Worm (Caenorhabditis elegans) whole organism, late embryonic: ENCODE results near the gene T19H12.12.

ENCODE experiments used
- F13H6.1 ChIP-seq: sonication (generic microtip); optimal IDR thresholded peaks from 2 replicates; lab custom pipeline; 2016; ENCODE audit warnings: missing genetic modification characterization, missing compliant biosample characterization
- ahr-1 ChIP-seq: sonication (generic microtip); optimal IDR thresholded peaks from 2 replicates; lab custom pipeline; 2016; ENCODE audit warnings: missing genetic modification characterization, missing compliant biosample characterization
- ama-1 ChIP-seq: fragments of 150-350 bp; optimal IDR thresholded peaks from 2 replicates; lab custom pipeline; 2014
- ceh-31 ChIP-seq: sonication (generic microtip); optimal IDR thresholded peaks from 2 replicates; lab custom pipeline; 2016; ENCODE audit warnings: missing genetic modification characterization, missing compliant biosample characterization
- ceh-9 ChIP-seq: sonication (generic microtip); optimal IDR thresholded peaks from 2 replicates; lab custom pipeline; 2016; ENCODE audit warnings: mild to moderate bottlenecking, missing genetic modification characterization, inconsistent platforms, missing compliant biosample characterization
- hlh-13 ChIP-seq: fragments of 200-800 bp; sonication (Bioruptor generic); optimal IDR thresholded peaks from 2 replicates; lab custom pipeline; 2018; ENCODE audit warnings: mild to moderate bottlenecking, missing genetic modification characterization, missing compliant biosample characterization
- lin-11 ChIP-seq: fragments of 200-800 bp; sonication (Bioruptor generic); optimal IDR thresholded peaks from 2 replicates; lab custom pipeline; 2018; ENCODE audit warnings: mild to moderate bottlenecking, missing genetic modification characterization, missing compliant biosample characterization
- madf-2 ChIP-seq: sonication (generic microtip); optimal IDR thresholded peaks from 2 replicates; lab custom pipeline; 2017; ENCODE audit warnings: missing genetic modification characterization, missing compliant biosample characterization
- nhr-11 ChIP-seq: fragments of 150-350 bp; optimal IDR thresholded peaks from 2 replicates; lab custom pipeline; 2014; ENCODE audit warnings: missing biosample characterization, missing genetic modification characterization
- sox-4 ChIP-seq: sonication (generic microtip); optimal IDR thresholded peaks from 2 replicates; lab custom pipeline; 2017; ENCODE audit warnings: mild to moderate bottlenecking, missing genetic modification characterization, inconsistent platforms, missing compliant biosample characterization

DNA sequence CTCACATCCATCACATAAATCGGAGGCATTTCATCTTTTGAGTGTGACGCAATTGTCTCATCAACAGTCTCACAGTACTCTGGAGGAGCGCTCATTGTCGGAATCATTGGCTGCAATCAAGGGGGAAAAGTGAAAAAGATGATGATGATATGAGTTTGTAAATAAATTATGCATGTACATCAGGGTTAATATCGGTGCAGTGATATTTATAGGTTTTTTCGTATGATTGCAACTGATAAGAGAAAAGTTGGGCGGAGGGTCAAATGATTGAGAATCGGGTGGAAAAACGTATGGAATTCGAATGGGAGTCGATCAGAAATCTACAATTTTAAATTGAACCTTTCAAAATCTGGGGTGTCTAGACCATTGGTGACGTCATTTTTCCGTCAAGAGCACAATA, 30.3 kb downstream of the T19H12.12 start, which contains the start of gene H23N18.6:
- TF ChIP-seq hlh-13 (GFP tag; lab: Kevin White, UChicago): no peak
- no peak for TF ChIP-seq ama-1 (lab: Kevin White, UChicago)
- TF ChIP-seq nhr-11: no peak
- no peak for TF ChIP-seq ceh-31
- no peak for TF ChIP-seq madf-2 (tag; lab: Kevin White, UChicago)
- no peak for TF ChIP-seq ahr-1 (tag; lab: Kevin White, UChicago)
- no peak for TF ChIP-seq lin-11 (tag; lab: Kevin White, UChicago)
- TF ChIP-seq sox-4 (tag; lab: Kevin White, UChicago): no peak
- no peak for TF ChIP-seq F13H6.1
- TF ChIP-seq ceh-9 (tag; lab: Kevin White, UChicago): no peak
